Worm (Caenorhabditis elegans): ENCODE results near the gene Y75B8A.23.

DNA sequence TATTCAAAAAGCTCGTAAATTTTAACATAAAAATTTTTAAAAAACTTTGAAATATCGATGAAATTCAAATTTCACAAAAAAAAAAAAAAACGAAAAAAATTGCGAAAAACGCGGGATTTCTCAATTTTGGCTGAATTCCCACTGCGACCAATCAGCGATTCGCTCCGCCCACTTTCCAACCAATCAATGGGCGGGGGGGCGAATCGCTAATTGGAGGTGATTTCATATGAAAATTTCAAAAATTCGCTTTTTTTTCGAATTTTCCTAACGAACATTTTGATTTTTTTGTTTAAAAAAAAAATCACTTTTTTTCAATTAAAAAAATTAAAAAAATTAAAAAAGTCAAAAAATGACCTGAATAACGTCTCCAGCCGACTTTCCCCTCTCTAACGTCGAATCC lies 19.9 kb downstream of the Y75B8A.23 start:
- no peak for TF ChIP-seq unc-39 (tag; optimal IDR thresholded peaks at IDR 0.05)
- no peak for TF ChIP-seq unc-62 (GFP tag; optimal IDR thresholded peaks at IDR 0.05)
- TF ChIP-seq M03D4.4 (tag; optimal IDR thresholded peaks at IDR 0.05), result no peak
- TF ChIP-seq zip-8 (tag; optimal IDR thresholded peaks at IDR 0.05), result no peak
- no peak for TF ChIP-seq nhr-237 (tag; optimal IDR thresholded peaks at IDR 0.05)
